Worm (Caenorhabditis elegans): Measurements from ENCODE around the gene Y7A5A.8.

The Y7A5A.8 gene

DNA sequence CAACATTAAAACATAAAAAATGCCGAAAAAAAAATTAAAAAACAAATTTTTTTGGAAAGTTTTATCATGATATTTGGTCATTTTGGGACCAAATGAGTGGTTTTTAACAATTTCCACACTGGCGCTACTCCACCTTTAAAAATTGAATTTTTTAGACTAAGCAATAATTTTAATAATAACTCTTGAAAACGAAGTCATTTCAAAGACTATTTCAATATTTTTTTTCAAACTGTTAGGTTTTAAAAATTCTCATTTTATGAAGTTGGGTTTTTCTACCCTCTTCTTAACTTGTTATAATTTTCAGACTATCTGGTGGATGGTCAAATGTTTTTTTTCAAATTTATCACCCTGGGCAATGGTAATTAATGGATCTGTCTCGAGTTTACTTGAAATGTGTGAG, at the start of gene Y7A5A.8:
Gene Y7A5A.8, plus strand, starts transcription at position 301 of the 400 bp plus-strand sequence.
- TF ChIP-seq aly-2 (tag; optimal IDR thresholded peaks at IDR 0.05) (no peak), ceh-28 (tag; optimal IDR thresholded peaks at IDR 0.05) (no peak), lin-39 (tag; optimal IDR thresholded peaks at IDR 0.05) (no peak), ztf-11 (tag; optimal IDR thresholded peaks at IDR 0.05) (no peak), ztf-4 (tag; optimal IDR thresholded peaks at IDR 0.05) (no peak), nhr-12 (tag; optimal IDR thresholded peaks at IDR 0.05) (no peak), fkh-10 (GFP tag; optimal IDR thresholded peaks at IDR 0.05) (no peak), nhr-67 (tag; optimal IDR thresholded peaks at IDR 0.05) (no peak), nhr-43 (tag; optimal IDR thresholded peaks at IDR 0.05; ENCODE audit: poor library complexity, severe bottlenecking) (no peak), nfya-1 (tag; optimal IDR thresholded peaks at IDR 0.05; ENCODE audit: insufficient read depth) (no peak), unc-62 (GFP tag; optimal IDR thresholded peaks at IDR 0.05) (no peak), ceh-82 (tag; optimal IDR thresholded peaks at IDR 0.05) (no peak), unc-39 (tag; optimal IDR thresholded peaks at IDR 0.05) (no peak), eor-1 (tag; optimal IDR thresholded peaks at IDR 0.05) (no peak), ama-1 (optimal IDR thresholded peaks at IDR 0.05) (no peak), daf-12 (tag; optimal IDR thresholded peaks at IDR 0.05) (no peak)

DNA sequence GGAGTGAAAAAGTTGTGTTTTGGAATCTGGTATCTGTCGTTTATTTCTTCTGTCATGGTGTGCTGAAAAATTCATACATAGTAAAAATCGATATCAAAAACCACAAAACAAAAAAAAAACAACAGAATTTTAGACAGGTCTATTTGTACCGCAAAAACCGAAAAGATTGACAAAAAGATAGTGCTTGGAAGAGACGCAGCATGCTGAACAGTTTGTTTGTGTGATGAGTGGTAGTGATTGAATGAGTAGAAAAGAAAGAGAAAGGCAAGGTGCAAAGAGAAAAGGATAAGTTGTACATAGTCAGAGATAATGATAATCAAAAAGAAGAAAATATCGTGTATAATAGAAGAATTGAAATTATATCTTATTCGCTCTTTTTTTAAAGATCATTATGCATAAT, 49.6 kb upstream of the Y7A5A.8 start, which contains the start of gene Y7A5A.2:
Gene Y7A5A.2, minus strand, starts transcription at position 62 of the 400 bp plus-strand sequence.
- TF ChIP-seq ceh-28 (tag; optimal IDR thresholded peaks at IDR 0.05) = peak; percentile 6
- no peak for TF ChIP-seq ceh-16 (tag; optimal IDR thresholded peaks at IDR 0.05)
- TF ChIP-seq lin-39 (tag; optimal IDR thresholded peaks at IDR 0.05) = no peak

DNA sequence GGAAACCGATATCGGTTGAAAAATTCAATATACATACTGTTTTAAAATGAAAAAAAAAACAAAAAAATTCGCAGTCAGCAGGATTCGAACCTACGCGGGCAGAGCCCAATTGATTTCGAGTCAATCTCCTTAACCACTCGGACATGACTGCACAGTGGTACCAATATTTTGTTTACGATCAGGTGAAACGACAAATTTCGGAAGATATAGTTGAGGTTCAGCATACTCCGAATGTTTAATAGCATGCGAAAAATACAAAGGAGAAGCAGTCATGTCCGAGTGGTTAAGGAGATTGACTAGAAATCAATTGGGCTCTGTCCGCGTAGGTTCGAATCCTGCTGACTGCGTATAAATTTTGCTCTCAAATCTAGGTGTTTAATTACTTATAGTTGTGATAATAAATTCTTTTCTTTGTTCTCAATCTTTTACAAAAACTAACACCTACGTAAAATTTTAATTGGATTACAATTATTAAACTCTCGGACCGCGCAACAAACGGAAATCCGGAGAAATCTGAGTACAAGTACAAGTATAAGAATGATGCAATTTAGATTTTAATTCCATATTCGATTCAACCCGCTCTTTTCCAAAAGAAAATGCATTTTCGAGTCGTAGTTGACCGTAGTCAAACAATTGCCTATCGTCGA, 48.9 kb upstream of the Y7A5A.8 start, which contains the start of gene Y7A5A.13:
Gene Y7A5A.13, plus strand, starts transcription at position 597 of the 647 bp plus-strand sequence.
- TF ChIP-seq nhr-43 (tag; optimal IDR thresholded peaks at IDR 0.05; ENCODE audit: poor library complexity, severe bottlenecking) = peak; percentile 32
- no peak for TF ChIP-seq eor-1 (tag; optimal IDR thresholded peaks at IDR 0.05)

DNA sequence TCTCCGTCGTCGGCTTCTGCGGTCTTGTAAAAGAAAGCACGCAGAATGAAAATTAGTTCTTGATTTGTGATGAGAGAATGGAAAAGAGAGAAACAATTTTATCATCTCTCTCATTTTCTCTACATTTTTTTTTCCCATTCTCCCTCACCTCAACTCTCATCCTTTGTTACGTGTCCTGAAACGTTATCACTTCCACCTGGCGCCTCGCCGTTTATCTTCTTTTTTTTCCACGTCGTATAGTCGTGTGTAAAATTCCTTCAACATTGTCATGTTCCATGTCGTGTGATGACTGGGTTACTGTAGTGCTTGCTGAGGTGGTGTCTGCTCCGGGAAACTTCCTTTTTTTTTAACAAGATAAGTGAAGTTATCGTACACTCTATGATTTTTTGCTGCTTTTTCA, 42.8 kb upstream of the Y7A5A.8 start:
- TF ChIP-seq pqm-1 (tag; optimal IDR thresholded peaks at IDR 0.05) = peak; percentile 95
- peak; percentile 33 for TF ChIP-seq snpc-4 (tag; optimal IDR thresholded peaks at IDR 0.05)
- TF ChIP-seq elt-1 (tag; optimal IDR thresholded peaks at IDR 0.05) = no peak
- peak; percentile 98 for TF ChIP-seq elt-2 (tag; optimal IDR thresholded peaks at IDR 0.05)
- TF ChIP-seq fos-1 (tag; optimal IDR thresholded peaks at IDR 0.05) = peak; percentile 8
- peak; percentile 55 for TF ChIP-seq pha-4 (tag; optimal IDR thresholded peaks at IDR 0.05)
- TF ChIP-seq aly-2 (tag; optimal IDR thresholded peaks at IDR 0.05) = no peak
- no peak for TF ChIP-seq lsy-12 (tag; optimal IDR thresholded peaks at IDR 0.05)
- no peak for TF ChIP-seq unc-62 (GFP tag; optimal IDR thresholded peaks at IDR 0.05)
- peak; percentile 87 for TF ChIP-seq jun-1 (tag; optimal IDR thresholded peaks at IDR 0.05)
- TF ChIP-seq skn-1 (tag; optimal IDR thresholded peaks at IDR 0.05) = peak; percentile 63
- TF ChIP-seq nfya-1 (tag; optimal IDR thresholded peaks at IDR 0.05; ENCODE audit: insufficient read depth) = peak; percentile 53
- TF ChIP-seq ceh-9 (tag; optimal IDR thresholded peaks at IDR 0.05) = no peak
- no peak for TF ChIP-seq R02D3.7 (tag; optimal IDR thresholded peaks at IDR 0.05)

DNA sequence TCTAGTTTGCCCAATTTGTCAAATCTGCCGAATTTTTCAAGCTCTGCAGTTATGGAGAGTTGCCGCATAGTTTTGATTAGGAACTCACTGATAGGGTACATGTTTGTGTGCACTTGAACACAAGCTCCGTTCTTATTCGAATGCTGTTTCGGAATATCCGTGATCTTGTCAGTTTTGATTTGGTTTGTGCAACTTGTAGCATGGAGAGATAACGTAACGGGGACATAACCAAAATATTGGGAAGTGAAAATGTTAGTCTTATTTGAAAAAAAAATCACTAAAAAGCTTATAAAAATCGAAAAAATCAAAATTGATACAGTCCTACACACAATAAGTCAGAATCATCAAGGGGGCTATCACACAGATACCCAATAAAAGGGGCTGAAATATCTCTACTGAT, 40.3 kb upstream of the Y7A5A.8 start, which contains the start of gene Y7A5A.24:
Gene Y7A5A.24, minus strand, starts transcription at position 101 of the 400 bp plus-strand sequence.
- no peak for TF ChIP-seq pha-4 (tag; optimal IDR thresholded peaks at IDR 0.05)
- TF ChIP-seq nfya-1 (tag; optimal IDR thresholded peaks at IDR 0.05; ENCODE audit: insufficient read depth) = no peak
- TF ChIP-seq ceh-16 (tag; optimal IDR thresholded peaks at IDR 0.05) = no peak
- TF ChIP-seq nhr-76 (tag; optimal IDR thresholded peaks at IDR 0.05) = no peak
- TF ChIP-seq ztf-4 (tag; optimal IDR thresholded peaks at IDR 0.05) = no peak
- no peak for TF ChIP-seq nhr-67 (tag; optimal IDR thresholded peaks at IDR 0.05)
- TF ChIP-seq ceh-9 (tag; optimal IDR thresholded peaks at IDR 0.05) = no peak
- TF ChIP-seq nhr-237 (tag; optimal IDR thresholded peaks at IDR 0.05) = no peak

DNA sequence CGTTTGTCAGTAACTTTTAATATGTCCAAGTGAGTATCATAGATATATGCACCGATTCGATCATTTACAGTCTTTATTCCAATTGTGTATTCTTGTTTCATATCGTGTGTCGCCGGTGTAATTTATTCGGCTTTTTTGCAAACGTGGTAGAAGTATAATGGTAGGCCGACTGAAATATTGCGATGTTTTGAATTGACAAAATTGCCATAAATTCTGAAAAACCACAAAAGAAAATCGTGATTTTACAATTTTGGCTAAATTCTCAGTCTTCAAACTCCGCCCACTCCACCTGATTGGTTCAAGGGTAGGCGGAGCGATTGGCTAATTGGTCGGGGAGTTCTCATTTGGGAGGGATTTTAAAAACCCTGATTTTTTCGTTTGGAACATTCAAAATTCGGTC, 37.7 kb upstream of the Y7A5A.8 start, which contains the start of gene Y7A5A.3:
Gene Y7A5A.3, minus strand, starts transcription at position 101 of the 400 bp plus-strand sequence.
- no peak for TF ChIP-seq fkh-2 (tag; optimal IDR thresholded peaks at IDR 0.05)
- TF ChIP-seq unc-39 (tag; optimal IDR thresholded peaks at IDR 0.05) = no peak
- no peak for TF ChIP-seq egl-27 (tag; optimal IDR thresholded peaks at IDR 0.05)
- TF ChIP-seq egl-5 (tag; optimal IDR thresholded peaks at IDR 0.05) = no peak

Data from whole organism, L3 larva.